Worm (Caenorhabditis elegans) whole organism, L3 larva: ENCODE results near the gene nduv-2.

Experiments used
- ZK546.5 ChIP-seq: sonication (generic microtip); optimal IDR thresholded peaks from 2 replicates; lab custom pipeline; 2017; ENCODE audit warnings: missing biosample characterization, missing genetic modification characterization
- ama-1 ChIP-seq: fragments of 150-350 bp; optimal IDR thresholded peaks from 2 replicates; lab custom pipeline; 2018
- ceh-28 ChIP-seq: fragments of 150-350 bp; optimal IDR thresholded peaks from 2 replicates; lab custom pipeline; 2014; ENCODE audit warnings: missing biosample characterization, missing genetic modification reagents, missing genetic modification characterization
- daf-12 ChIP-seq: fragments of 150-350 bp; optimal IDR thresholded peaks from 2 replicates; lab custom pipeline; 2014; ENCODE audit warnings: missing biosample characterization, missing genetic modification reagents, missing genetic modification characterization
- egl-27 ChIP-seq: sonication (generic microtip); optimal IDR thresholded peaks from 4 replicates; lab custom pipeline; 2017; ENCODE audit warnings: missing biosample characterization, missing genetic modification reagents, missing genetic modification characterization
- mdl-1 ChIP-seq: fragments of 150-350 bp; optimal IDR thresholded peaks from 2 replicates; lab custom pipeline; 2014; ENCODE audit warnings: missing biosample characterization, missing genetic modification characterization
- nfya-1 ChIP-seq: sonication (generic microtip); optimal IDR thresholded peaks from 2 replicates; lab custom pipeline; 2017; ENCODE audit warnings: missing genetic modification characterization, mild to moderate bottlenecking, missing compliant biosample characterization, antibody characterized with exemption, moderate library complexity; ENCODE audit not compliant: insufficient read depth
- nhr-11 ChIP-seq: fragments of 150-350 bp; optimal IDR thresholded peaks from 2 replicates; lab custom pipeline; 2014; ENCODE audit warnings: missing biosample characterization, missing genetic modification characterization
- nhr-12 ChIP-seq: fragments of 150-350 bp; optimal IDR thresholded peaks from 2 replicates; lab custom pipeline; 2014; ENCODE audit warnings: missing biosample characterization, missing genetic modification characterization
- nhr-237 ChIP-seq: fragments of 150-350 bp; optimal IDR thresholded peaks from 2 replicates; lab custom pipeline; 2014; ENCODE audit warnings: missing biosample characterization, missing genetic modification characterization
- pqm-1 ChIP-seq: fragments of 150-350 bp; optimal IDR thresholded peaks from 2 replicates; lab custom pipeline; 2017; ENCODE audit warnings: missing biosample characterization, missing genetic modification characterization, inconsistent platforms
- unc-62 ChIP-seq: fragments of 150-350 bp; sonication (generic microtip); optimal IDR thresholded peaks from 4 replicates; lab custom pipeline; 2014; ENCODE audit warnings: missing biosample characterization, missing genetic modification reagents, missing genetic modification characterization
- ztf-11 ChIP-seq: fragments of 150-350 bp; optimal IDR thresholded peaks from 2 replicates; lab custom pipeline; 2014; ENCODE audit warnings: missing biosample characterization, missing genetic modification characterization

- no peak for TF ChIP-seq daf-12 (tag; lab: Kevin White, UChicago)
- no peak for TF ChIP-seq nhr-12 (tag; lab: Kevin White, UChicago)
- TF ChIP-seq ztf-11 (tag; lab: Kevin White, UChicago): no peak
- TF ChIP-seq nfya-1 (tag; lab: Kevin White, UChicago): no peak
- TF ChIP-seq nhr-11 (tag; lab: Kevin White, UChicago): no peak
- TF ChIP-seq pqm-1: no peak
- TF ChIP-seq ZK546.5 (tag; lab: Kevin White, UChicago): no peak
- no peak for TF ChIP-seq unc-62 (GFP tag; lab: Kevin White, UChicago)
- no peak for TF ChIP-seq ceh-28 (tag; lab: Kevin White, UChicago)
- no peak for TF ChIP-seq ama-1 (lab: Kevin White, UChicago)
- no peak for TF ChIP-seq mdl-1 (tag; lab: Kevin White, UChicago)
- TF ChIP-seq egl-27 (tag; lab: Kevin White, UChicago): no peak
- no peak for TF ChIP-seq nhr-237 (tag; lab: Kevin White, UChicago)
These were observed 25.4 kb upstream of the nduv-2 start for ce11 chrV:13650800-13651199.
